Worm (Caenorhabditis elegans): ENCODE measurements around the gene rps-21.

ce11 chrIII:7142172-7142601 lies 47.2 kb downstream of the rps-21 start:
- TF ChIP-seq elt-2 (tag; optimal IDR thresholded peaks at IDR 0.05) (peak; percentile 41), zag-1 (tag; optimal IDR thresholded peaks at IDR 0.05) (no peak), pqm-1 (tag; optimal IDR thresholded peaks at IDR 0.05) (no peak), nhr-90 (tag; optimal IDR thresholded peaks at IDR 0.05; ENCODE audit: poor library complexity) (peak; percentile 78), nhr-12 (tag; optimal IDR thresholded peaks at IDR 0.05) (no peak), lin-15B (tag; optimal IDR thresholded peaks at IDR 0.05) (no peak), nhr-237 (tag; optimal IDR thresholded peaks at IDR 0.05) (no peak), nhr-28 (tag; optimal IDR thresholded peaks at IDR 0.05) (no peak), snpc-4 (tag; optimal IDR thresholded peaks at IDR 0.05) (peak; percentile 96), snu-23 (GFP tag; optimal IDR thresholded peaks at IDR 0.05) (peak; percentile 45), lin-13 (GFP tag; optimal IDR thresholded peaks at IDR 0.05) (no peak)
